Worm (Caenorhabditis elegans): ENCODE data around the gene F11E6.8.

ce11 chrIV:17453996-17454395 is 3.7 kb upstream of the F11E6.8 start:
- TF ChIP-seq ces-1 (GFP tag; optimal IDR thresholded peaks at IDR 0.05) (no peak), ztf-11 (tag; optimal IDR thresholded peaks at IDR 0.05) (no peak), nhr-2 (tag; optimal IDR thresholded peaks at IDR 0.05) (no peak)

Measured in whole organism, mixed stage, embryonic.